Worm (Caenorhabditis elegans) whole organism, L4 larva: ENCODE measurements around the gene C24H11.1.

Experiments used
- Y105C5A.15 ChIP-seq: fragments of 200-800 bp; sonication (Bioruptor generic); IDR thresholded peaks from 2 replicates; pipeline ENCODE4 v1.3.6; 2022; ENCODE audit warnings: missing genetic modification characterization, missing compliant biosample characterization
- aly-2 ChIP-seq: sonication (generic microtip); optimal IDR thresholded peaks from 2 replicates; lab custom pipeline; 2018; ENCODE audit warnings: missing biosample characterization, missing genetic modification characterization
- pqm-1 ChIP-seq: sonication (generic microtip); optimal IDR thresholded peaks from 2 replicates; lab custom pipeline; 2017; ENCODE audit warnings: missing biosample characterization, missing genetic modification characterization
- zag-1 ChIP-seq: fragments of 150-350 bp; optimal IDR thresholded peaks from 2 replicates; lab custom pipeline; 2014; ENCODE audit warnings: missing biosample characterization, missing genetic modification characterization

- TF ChIP-seq Y105C5A.15 (GFP tag; lab: Robert Waterston, UW) (no peak), aly-2 (tag; lab: Kevin White, UChicago) (no peak), pqm-1 (no peak), zag-1 (no peak)
Measured at ce11 chrIII:11833449-11833848, 46.0 kb downstream of the C24H11.1 start.
